Fruit fly (Drosophila melanogaster): ENCODE results near the gene Gnpnat.

Gene Gnpnat

DNA sequence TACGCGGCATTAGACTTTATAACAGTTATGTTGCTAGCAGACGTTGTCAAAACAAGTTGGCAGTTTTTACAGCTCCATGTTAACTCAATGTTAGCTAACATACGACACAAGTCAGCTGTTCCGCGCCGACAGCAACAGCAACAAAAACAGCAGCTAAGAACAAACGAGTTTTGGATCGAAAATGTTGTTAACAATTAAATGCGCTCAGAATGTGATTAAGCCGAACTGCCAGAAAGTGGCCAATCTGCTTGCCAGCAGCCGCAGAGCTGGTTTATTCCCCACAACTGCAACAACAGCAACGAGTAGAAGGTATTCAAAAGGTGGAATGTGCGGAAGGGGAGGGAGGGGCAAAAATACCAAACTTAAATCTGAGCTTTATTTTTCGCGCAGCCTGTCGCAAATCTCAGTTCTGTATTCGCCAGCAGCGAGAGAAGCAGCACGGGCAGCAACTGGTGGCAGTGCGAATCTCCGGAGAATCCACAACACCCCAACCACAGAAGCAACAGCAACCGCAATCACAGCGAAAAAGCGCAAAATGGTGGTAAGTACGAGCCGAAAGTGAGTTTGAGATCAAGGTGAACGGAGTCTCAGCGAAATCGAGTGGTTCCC lies 14.9 kb upstream of the Gnpnat start, which contains the start of gene Pcd (continued):
- TF ChIP-seq D19B (GFP tag; optimal IDR thresholded peaks at IDR 0.05) = no peak
- TF ChIP-seq CG8765 (GFP tag; IDR thresholded peaks at IDR 0.05) = no peak
- no peak for TF ChIP-seq Usf (GFP tag; optimal IDR thresholded peaks at IDR 0.05)
- TF ChIP-seq sima (GFP tag; optimal IDR thresholded peaks at IDR 0.05) = no peak
- no peak for TF ChIP-seq CG14860 (GFP tag; IDR thresholded peaks at IDR 0.05; ENCODE audit: partially characterized antibody)
- TF ChIP-seq Elba2 (GFP tag; optimal IDR thresholded peaks at IDR 0.05) = no peak
- no peak for TF ChIP-seq repo (GFP tag; optimal IDR thresholded peaks at IDR 0.05)
- no peak for TF ChIP-seq CG15479 (GFP tag; optimal IDR thresholded peaks at IDR 0.05)
- TF ChIP-seq bigmax (GFP tag; optimal IDR thresholded peaks at IDR 0.05) = no peak
- TF ChIP-seq CG2116 (GFP tag; optimal IDR thresholded peaks at IDR 0.05) = no peak
- TF ChIP-seq CG9437 (GFP tag; optimal IDR thresholded peaks at IDR 0.05) = no peak
- TF ChIP-seq stwl (tag; optimal IDR thresholded peaks at IDR 0.05) = peak; percentile 71
- TF ChIP-seq fd102C (GFP tag; optimal IDR thresholded peaks at IDR 0.05) = no peak
- no peak for TF ChIP-seq z (GFP tag; IDR thresholded peaks at IDR 0.05)
- TF ChIP-seq ranshi (GFP tag; IDR thresholded peaks at IDR 0.05) = no peak
- TF ChIP-seq CG16813 (GFP tag; IDR thresholded peaks at IDR 0.05; ENCODE audit: partially characterized antibody) = no peak
- TF ChIP-seq CG8924 (tag; optimal IDR thresholded peaks at IDR 0.05) = peak; percentile 70
- no peak for TF ChIP-seq CG5180 (GFP tag; optimal IDR thresholded peaks at IDR 0.05)
- no peak for TF ChIP-seq Xrp1 (GFP tag; IDR thresholded peaks at IDR 0.05)
- TF ChIP-seq Chrac-16 (GFP tag; optimal IDR thresholded peaks at IDR 0.05) = no peak
- TF ChIP-seq CG12391 (tag; optimal IDR thresholded peaks at IDR 0.05) = no peak
- TF ChIP-seq pan (optimal IDR thresholded peaks at IDR 0.05) = no peak
- TF ChIP-seq pan (GFP tag; optimal IDR thresholded peaks at IDR 0.05 in 1 of 2, IDR thresholded peaks at IDR 0.05 in 1 of 2) = no peak
- TF ChIP-seq CG17385 (GFP tag; optimal IDR thresholded peaks at IDR 0.05) = no peak
- TF ChIP-seq Dbx (GFP tag; IDR thresholded peaks at IDR 0.05) = 0 out of 3 replicates have a peak, but pooled peaks have one; percentile 39
- TF ChIP-seq Side (GFP tag; optimal IDR thresholded peaks at IDR 0.05) = no peak
- no peak for TF ChIP-seq lmd (GFP tag; IDR thresholded peaks at IDR 0.05)
- no peak for TF ChIP-seq CG6854 (GFP tag; optimal IDR thresholded peaks at IDR 0.05)
- no peak for TF ChIP-seq CG11093 (GFP tag; IDR thresholded peaks at IDR 0.05)
- no peak for TF ChIP-seq sens (GFP tag)
- peak; percentile 49; the same call in 1 of the 3 replicates for TF ChIP-seq CG34224 (GFP tag; IDR thresholded peaks at IDR 0.05; ENCODE audit: partially characterized antibody)
- no peak for TF ChIP-seq CG1024 (GFP tag; IDR thresholded peaks at IDR 0.05)
- no peak for TF ChIP-seq pho (GFP tag; optimal IDR thresholded peaks at IDR 0.05)
- peak; percentile 97 for TF ChIP-seq CG12155 (GFP tag; optimal IDR thresholded peaks at IDR 0.05)
- TF ChIP-seq CG17802 (tag; optimal IDR thresholded peaks at IDR 0.05) = no peak
- TF ChIP-seq HLH54F (GFP tag; optimal IDR thresholded peaks at IDR 0.05) = no peak
- no peak for TF ChIP-seq CG1832 (GFP tag; optimal IDR thresholded peaks at IDR 0.05)
- TF ChIP-seq CkIIα-i1 (GFP tag; IDR thresholded peaks at IDR 0.05) = no peak
- TF ChIP-seq aop (GFP tag; IDR thresholded peaks at IDR 0.05) = no peak
- no peak for TF ChIP-seq wdn (GFP tag; IDR thresholded peaks at IDR 0.05)
- peak in 1 of 2 experiments; percentile 46 for TF ChIP-seq insv (GFP tag; optimal IDR thresholded peaks at IDR 0.05)
- TF ChIP-seq jing (GFP tag; optimal IDR thresholded peaks at IDR 0.05) = no peak
- no peak for TF ChIP-seq CG12104 (GFP tag; optimal IDR thresholded peaks at IDR 0.05)
- TF ChIP-seq Mad (GFP tag; optimal IDR thresholded peaks at IDR 0.05) = no peak
- TF ChIP-seq ind (GFP tag; optimal IDR thresholded peaks at IDR 0.05) = no peak
- TF ChIP-seq gsb (GFP tag; IDR thresholded peaks at IDR 0.05) = no peak
- no peak for TF ChIP-seq Hsf (GFP tag; optimal IDR thresholded peaks at IDR 0.05)
- peak; percentile 41; the same call in 1 of the 2 replicates for TF ChIP-seq unc-4 (GFP tag; IDR thresholded peaks at IDR 0.05; ENCODE audit: partially characterized antibody)
- peak; percentile 7 for TF ChIP-seq HmgZ (tag; optimal IDR thresholded peaks at IDR 0.05)
- no peak for TF ChIP-seq CG12299 (tag; optimal IDR thresholded peaks at IDR 0.05)
- TF ChIP-seq pros (GFP tag; optimal IDR thresholded peaks at IDR 0.05) = no peak
